Worm (Caenorhabditis elegans) whole organism, L3 larva: ENCODE results near the gene scl-7.

Experiments used
- aly-2 ChIP-seq: fragments of 150-350 bp; optimal IDR thresholded peaks from 2 replicates; lab custom pipeline; 2014; ENCODE audit warnings: missing biosample characterization, missing genetic modification characterization
- lin-15B ChIP-seq: fragments of 150-350 bp; optimal IDR thresholded peaks from 2 replicates; lab custom pipeline; 2014; ENCODE audit warnings: missing biosample characterization, missing genetic modification characterization
- mdl-1 ChIP-seq: fragments of 150-350 bp; optimal IDR thresholded peaks from 2 replicates; lab custom pipeline; 2014; ENCODE audit warnings: missing biosample characterization, missing genetic modification characterization
- nhr-25 ChIP-seq: sonication (generic microtip); optimal IDR thresholded peaks from 2 replicates; lab custom pipeline; 2017; ENCODE audit warnings: missing biosample characterization, missing genetic modification characterization
- nhr-77 ChIP-seq: fragments of 150-350 bp; optimal IDR thresholded peaks from 2 replicates; lab custom pipeline; 2014; ENCODE audit warnings: missing biosample characterization, missing genetic modification characterization
- unc-62 ChIP-seq: fragments of 150-350 bp; sonication (generic microtip); optimal IDR thresholded peaks from 4 replicates; lab custom pipeline; 2014; ENCODE audit warnings: missing biosample characterization, missing genetic modification reagents, missing genetic modification characterization
- ztf-11 ChIP-seq: fragments of 150-350 bp; optimal IDR thresholded peaks from 2 replicates; lab custom pipeline; 2014; ENCODE audit warnings: missing biosample characterization, missing genetic modification characterization

- TF ChIP-seq nhr-25 = no peak
- no peak for TF ChIP-seq ztf-11 (tag; lab: Kevin White, UChicago)
- no peak for TF ChIP-seq lin-15B
- no peak for TF ChIP-seq unc-62
- TF ChIP-seq aly-2 = no peak
- no peak for TF ChIP-seq nhr-77 (tag; lab: Kevin White, UChicago)
- no peak for TF ChIP-seq mdl-1 (tag; lab: Kevin White, UChicago)
Measured at ce11 chrIV:13086705-13087104, 16.5 kb downstream of the scl-7 start, which contains the start of gene spin-2.
